Worm (Caenorhabditis elegans) whole organism, L3 larva: ENCODE results near the gene col-33.

Experiments
- fkh-10 ChIP-seq: sonication (generic microtip); optimal IDR thresholded peaks from 2 replicates; lab custom pipeline; 2017; ENCODE audit warnings: missing biosample characterization, missing genetic modification reagents, missing genetic modification characterization
- fos-1 ChIP-seq: fragments of 150-350 bp; optimal IDR thresholded peaks from 2 replicates; lab custom pipeline; 2014; ENCODE audit warnings: missing biosample characterization, missing genetic modification characterization
- nhr-11 ChIP-seq: fragments of 150-350 bp; optimal IDR thresholded peaks from 2 replicates; lab custom pipeline; 2014; ENCODE audit warnings: missing biosample characterization, missing genetic modification characterization
- nhr-28 ChIP-seq: fragments of 150-350 bp; optimal IDR thresholded peaks from 2 replicates; lab custom pipeline; 2014; ENCODE audit warnings: missing biosample characterization, missing genetic modification characterization
- nhr-67 ChIP-seq: fragments of 150-350 bp; optimal IDR thresholded peaks from 2 replicates; lab custom pipeline; 2014; ENCODE audit warnings: missing biosample characterization, missing genetic modification characterization
- nhr-76 ChIP-seq: fragments of 150-350 bp; sonication (generic microtip); optimal IDR thresholded peaks from 5 replicates; lab custom pipeline; 2014; ENCODE audit warnings: missing biosample characterization, missing genetic modification characterization
- ztf-4 ChIP-seq: fragments of 150-350 bp; optimal IDR thresholded peaks from 2 replicates; lab custom pipeline; 2014; ENCODE audit warnings: missing biosample characterization, missing genetic modification characterization

DNA sequence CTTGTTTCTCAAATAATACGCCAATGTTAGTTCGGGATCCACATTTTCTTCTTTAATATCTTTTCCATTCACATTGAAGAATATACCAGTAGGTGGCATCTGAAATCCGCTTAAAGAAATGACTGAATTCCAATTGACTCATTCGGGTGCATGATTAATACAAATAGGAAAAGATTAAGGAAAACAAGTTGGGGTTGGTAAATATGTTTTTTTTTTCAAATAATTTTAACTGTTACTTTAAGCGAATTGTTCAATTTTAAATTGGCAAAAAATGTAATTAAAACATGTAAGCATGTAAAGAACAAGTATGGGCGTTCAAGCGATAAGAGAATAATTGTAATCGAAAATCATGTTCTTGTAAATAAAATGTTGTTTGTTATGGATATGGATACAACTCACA is 20.9 kb downstream of the col-33 start, which contains the start of gene F15E6.6:
- TF ChIP-seq fos-1 (tag; lab: Kevin White, UChicago): no peak
- no peak for TF ChIP-seq nhr-76 (tag; lab: Kevin White, UChicago)
- no peak for TF ChIP-seq nhr-28 (tag; lab: Kevin White, UChicago)
- no peak for TF ChIP-seq fkh-10 (GFP tag; lab: Kevin White, UChicago)
- TF ChIP-seq nhr-11: no peak
- TF ChIP-seq ztf-4 (tag; lab: Kevin White, UChicago): no peak
- TF ChIP-seq nhr-67: no peak
